Worm (Caenorhabditis elegans) whole organism, midembryonic: ENCODE results near the gene ctsa-1.1.

Source experiments
- T22C8.4 ChIP-seq: fragments of 200-800 bp; sonication (Bioruptor generic); IDR thresholded peaks from 2 replicates; pipeline ENCODE4 v1.3.6; 2022; ENCODE audit warnings: missing genetic modification characterization, missing compliant biosample characterization
- cog-1 ChIP-seq: sonication (generic microtip); optimal IDR thresholded peaks from 2 replicates; lab custom pipeline; 2016; ENCODE audit warnings: missing genetic modification characterization, missing compliant biosample characterization
- flt-1 ChIP-seq: fragments of 200-800 bp; sonication (Bioruptor generic); IDR thresholded peaks from 2 replicates; pipeline ENCODE4 v1.3.6; 2022; ENCODE audit warnings: missing genetic modification characterization, missing compliant biosample characterization
- klf-2 ChIP-seq: fragments of 200-800 bp; sonication (Bioruptor generic); conservative IDR thresholded peaks from 2 replicates; pipeline ENCODE4 v1.3.6; 2022; ENCODE audit warnings: missing genetic modification reagents, missing genetic modification characterization, missing compliant biosample characterization
- med-1 ChIP-seq: sonication (generic microtip); optimal IDR thresholded peaks from 2 replicates; lab custom pipeline; 2017; ENCODE audit warnings: missing genetic modification characterization, mild to moderate bottlenecking, missing compliant biosample characterization, antibody characterized with exemption, missing genetic modification reagents; ENCODE audit not compliant: insufficient read depth
- ref-1 ChIP-seq: fragments of 200-800 bp; sonication (Bioruptor generic); conservative IDR thresholded peaks from 2 replicates; pipeline ENCODE4 v1.3.6; 2022; ENCODE audit warnings: missing genetic modification reagents, missing genetic modification characterization, missing compliant biosample characterization
- tab-1 ChIP-seq: fragments of 200-800 bp; sonication (Bioruptor generic); IDR thresholded peaks from 2 replicates; pipeline ENCODE4 v1.3.6; 2022; ENCODE audit warnings: missing genetic modification characterization, missing compliant biosample characterization
- ztf-23 ChIP-seq: fragments of 200-800 bp; sonication (Bioruptor generic); IDR thresholded peaks from 2 replicates; pipeline ENCODE4 v1.3.6; 2022; ENCODE audit warnings: missing genetic modification reagents, missing genetic modification characterization, missing compliant biosample characterization
- ztf-29 ChIP-seq: fragments of 200-800 bp; sonication (Bioruptor generic); IDR thresholded peaks from 2 replicates; pipeline ENCODE4 v1.3.6; 2022; ENCODE audit warnings: missing genetic modification reagents, missing genetic modification characterization, missing compliant biosample characterization

Gene ctsa-1.1

DNA sequence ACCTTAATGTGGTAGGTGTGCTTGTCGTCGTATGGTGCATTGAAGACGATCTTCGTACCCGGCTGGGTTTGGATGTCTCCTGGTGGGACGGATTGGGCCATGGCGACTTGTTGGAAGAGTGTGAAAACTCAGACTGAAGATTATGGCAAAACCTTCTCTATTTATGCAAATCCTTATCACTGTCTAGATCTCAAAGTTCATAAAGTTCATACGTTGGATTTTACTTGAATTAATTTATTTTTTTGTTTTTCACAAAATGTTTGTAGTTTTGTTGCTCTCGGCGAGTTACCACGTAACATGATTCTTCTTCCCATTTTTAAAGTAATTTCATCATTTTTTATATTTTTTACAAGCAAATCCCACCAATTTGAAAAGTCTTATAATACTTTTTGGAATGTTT, 48.7 kb downstream of the ctsa-1.1 start, which contains the start of gene msp-3:
TSS of gene msp-3 (minus strand) at position 101 of the 400 bp plus-strand sequence.
- no peak for TF ChIP-seq klf-2 (GFP tag; lab: Robert Waterston, UW)
- TF ChIP-seq cog-1 (tag; lab: Kevin White, UChicago): no peak
- TF ChIP-seq ztf-23 (GFP tag; lab: Robert Waterston, UW): no peak
- TF ChIP-seq med-1 (GFP tag; lab: Kevin White, UChicago): no peak
- TF ChIP-seq ref-1 (GFP tag; lab: Robert Waterston, UW): no peak
- TF ChIP-seq ztf-29 (GFP tag; lab: Robert Waterston, UW): no peak
- TF ChIP-seq tab-1: no peak
- no peak for TF ChIP-seq T22C8.4 (GFP tag; lab: Robert Waterston, UW)
- no peak for TF ChIP-seq flt-1 (GFP tag; lab: Robert Waterston, UW)
